Worm (Caenorhabditis elegans) whole organism, late embryonic: Measurements from ENCODE around the gene ZK816.3.

Experiments
- dve-1 ChIP-seq: sonication (generic microtip); optimal IDR thresholded peaks from 2 replicates; lab custom pipeline; 2017; ENCODE audit warnings: antibody characterized with exemption, mild to moderate bottlenecking, missing genetic modification characterization, missing compliant biosample characterization
- npax-4 ChIP-seq: sonication (generic microtip); optimal IDR thresholded peaks from 2 replicates; lab custom pipeline; 2016; ENCODE audit warnings: missing genetic modification characterization, missing compliant biosample characterization

ce11 chrX:3334115-3334514, 14.1 kb upstream of the ZK816.3 start:
- TF ChIP-seq dve-1 (tag; lab: Kevin White, UChicago) (no peak), npax-4 (tag; lab: Kevin White, UChicago) (no peak)
